Worm (Caenorhabditis elegans) whole organism, L4 larva: Measurements from ENCODE around the gene F10E7.11.

Experiments used
- F37D6.2 ChIP-seq: sonication (generic microtip); optimal IDR thresholded peaks from 2 replicates; lab custom pipeline; 2016; ENCODE audit warnings: mild to moderate bottlenecking, missing genetic modification characterization, missing compliant biosample characterization
- F49E8.2 ChIP-seq: sonication (generic microtip); optimal IDR thresholded peaks from 2 replicates; lab custom pipeline; 2016; ENCODE audit warnings: missing compliant biosample characterization, mild to moderate bottlenecking, missing genetic modification characterization, borderline replicate concordance
- R02D3.7 ChIP-seq: fragments of 150-350 bp; sonication (generic microtip); optimal IDR thresholded peaks from 3 replicates; lab custom pipeline; 2014; ENCODE audit warnings: missing biosample characterization, missing genetic modification characterization
- T20F7.1 ChIP-seq: fragments of 200-800 bp; sonication (Bioruptor generic); optimal IDR thresholded peaks from 2 replicates; lab custom pipeline; 2018; ENCODE audit warnings: mild to moderate bottlenecking, missing genetic modification characterization, missing compliant biosample characterization
- T26A8.4 ChIP-seq: fragments of 200-800 bp; sonication (Bioruptor generic); IDR thresholded peaks from 2 replicates; pipeline ENCODE4 v1.3.6; 2022; ENCODE audit warnings: missing genetic modification characterization, missing compliant biosample characterization
- Y105C5A.15 ChIP-seq: fragments of 200-800 bp; sonication (Bioruptor generic); IDR thresholded peaks from 2 replicates; pipeline ENCODE4 v1.3.6; 2022; ENCODE audit warnings: missing genetic modification characterization, missing compliant biosample characterization
- ZK337.2 ChIP-seq: fragments of 200-800 bp; sonication (Bioruptor generic); IDR thresholded peaks from 2 replicates; pipeline ENCODE4 v1.3.6; 2022; ENCODE audit warnings: missing genetic modification reagents, missing genetic modification characterization, missing compliant biosample characterization
- aly-2 ChIP-seq: sonication (generic microtip); optimal IDR thresholded peaks from 2 replicates; lab custom pipeline; 2018; ENCODE audit warnings: missing biosample characterization, missing genetic modification characterization
- ama-1 ChIP-seq: fragments of 150-350 bp; optimal IDR thresholded peaks from 2 replicates; lab custom pipeline; 2014; ENCODE audit warnings: inconsistent platforms, mixed read lengths
- attf-4 ChIP-seq: sonication (generic microtip); optimal IDR thresholded peaks from 3 replicates; lab custom pipeline; 2017; ENCODE audit warnings: missing biosample characterization, missing genetic modification characterization
- daf-12 ChIP-seq: fragments of 150-350 bp; optimal IDR thresholded peaks from 2 replicates; lab custom pipeline; 2014; ENCODE audit warnings: missing biosample characterization, missing genetic modification reagents, missing genetic modification characterization
- dve-1 ChIP-seq: sonication (generic microtip); optimal IDR thresholded peaks from 2 replicates; lab custom pipeline; 2017; ENCODE audit warnings: antibody characterized with exemption, mild to moderate bottlenecking, missing genetic modification characterization, missing compliant biosample characterization; ENCODE audit not compliant: insufficient read depth
- egl-27 ChIP-seq: sonication (generic microtip); optimal IDR thresholded peaks from 3 replicates; lab custom pipeline; 2017; ENCODE audit warnings: missing biosample characterization, missing genetic modification reagents, missing genetic modification characterization
- fkh-10 ChIP-seq: fragments of 150-350 bp; optimal IDR thresholded peaks from 2 replicates; lab custom pipeline; 2014; ENCODE audit warnings: missing biosample characterization, missing genetic modification reagents, missing genetic modification characterization
- gei-8 ChIP-seq: fragments of 200-800 bp; sonication (Bioruptor generic); optimal IDR thresholded peaks from 2 replicates; lab custom pipeline; 2018; ENCODE audit warnings: mild to moderate bottlenecking, missing genetic modification characterization, missing compliant biosample characterization
- hlh-30 ChIP-seq: sonication (generic microtip); optimal IDR thresholded peaks from 2 replicates; lab custom pipeline; 2017; ENCODE audit warnings: antibody characterized with exemption, mild to moderate bottlenecking, missing genetic modification characterization, missing compliant biosample characterization; ENCODE audit not compliant: insufficient read depth
- hmg-1.1 ChIP-seq: fragments of 200-800 bp; sonication (Bioruptor generic); IDR thresholded peaks from 2 replicates; pipeline ENCODE4 v1.3.6; 2022; ENCODE audit warnings: missing genetic modification reagents, missing genetic modification characterization, missing compliant biosample characterization
- jun-1 ChIP-seq: fragments of 150-350 bp; optimal IDR thresholded peaks from 2 replicates; lab custom pipeline; 2014; ENCODE audit warnings: missing biosample characterization, missing genetic modification reagents, missing genetic modification characterization
- lin-1 ChIP-seq: fragments of 200-800 bp; sonication (Bioruptor generic); IDR thresholded peaks from 2 replicates; pipeline ENCODE4 v1.3.6; 2022; ENCODE audit warnings: missing genetic modification reagents, missing genetic modification characterization, missing compliant biosample characterization
- lin-13 ChIP-seq: fragments of 150-350 bp; optimal IDR thresholded peaks from 2 replicates; lab custom pipeline; 2014; ENCODE audit warnings: missing biosample characterization, missing genetic modification reagents, missing genetic modification characterization
- lin-15B ChIP-seq: fragments of 150-350 bp; sonication (generic microtip); optimal IDR thresholded peaks from 3 replicates; lab custom pipeline; 2014; ENCODE audit warnings: missing biosample characterization, missing genetic modification characterization
- lir-3 ChIP-seq: sonication (generic microtip); optimal IDR thresholded peaks from 2 replicates; lab custom pipeline; 2016; ENCODE audit warnings: mild to moderate bottlenecking, missing genetic modification characterization, missing compliant biosample characterization
- lsy-2 ChIP-seq, 2 experiments: fragments of 150-350 bp in 1 of 2; sonication (generic microtip) in 1 of 2; optimal IDR thresholded peaks; 2 replicates each; lab custom pipeline; 2014 to 2017; ENCODE audit warnings: missing biosample characterization in 2 of 2, missing genetic modification characterization in 2 of 2
- mep-1 ChIP-seq: fragments of 150-350 bp; sonication (generic microtip); optimal IDR thresholded peaks from 3 replicates; lab custom pipeline; 2014; ENCODE audit warnings: missing biosample characterization, missing genetic modification characterization
- mes-2 ChIP-seq: sonication (generic microtip); optimal IDR thresholded peaks from 2 replicates; lab custom pipeline; 2016; ENCODE audit warnings: missing genotype, mild to moderate bottlenecking, missing genetic modification characterization, missing compliant biosample characterization; ENCODE audit not compliant: poor library complexity, severe bottlenecking
- nhr-11 ChIP-seq: fragments of 150-350 bp; optimal IDR thresholded peaks from 2 replicates; lab custom pipeline; 2014; ENCODE audit warnings: missing biosample characterization, missing genetic modification characterization
- nhr-111 ChIP-seq: fragments of 200-800 bp; sonication (Bioruptor generic); optimal IDR thresholded peaks from 2 replicates; lab custom pipeline; 2018; ENCODE audit warnings: mild to moderate bottlenecking, missing genetic modification characterization, missing compliant biosample characterization
- nhr-28 ChIP-seq: fragments of 150-350 bp; optimal IDR thresholded peaks from 2 replicates; lab custom pipeline; 2014; ENCODE audit warnings: missing biosample characterization, missing genetic modification characterization
- nhr-41 ChIP-seq: fragments of 200-800 bp; sonication (Bioruptor generic); IDR thresholded peaks from 2 replicates; pipeline ENCODE4 v1.3.6; 2022; ENCODE audit warnings: missing genetic modification reagents, missing genetic modification characterization, missing compliant biosample characterization
- nhr-42 ChIP-seq: fragments of 200-800 bp; sonication (Bioruptor generic); IDR thresholded peaks from 2 replicates; pipeline ENCODE4 v1.3.6; 2022; ENCODE audit warnings: missing genetic modification characterization, missing compliant biosample characterization
- nhr-76 ChIP-seq: fragments of 150-350 bp; optimal IDR thresholded peaks from 2 replicates; lab custom pipeline; 2014; ENCODE audit warnings: missing biosample characterization, missing genetic modification characterization
- set-16 ChIP-seq: fragments of 200-800 bp; sonication (Bioruptor generic); IDR thresholded peaks from 2 replicates; pipeline ENCODE4 v1.3.6; 2022; ENCODE audit warnings: missing genetic modification reagents, missing genetic modification characterization, missing compliant biosample characterization
- snpc-1.2 ChIP-seq: fragments of 200-800 bp; sonication (Bioruptor generic); IDR thresholded peaks from 2 replicates; pipeline ENCODE4 v1.3.6; 2022; ENCODE audit warnings: missing genetic modification reagents, missing genetic modification characterization, missing compliant biosample characterization
- spr-3 ChIP-seq: fragments of 200-800 bp; sonication (Bioruptor generic); optimal IDR thresholded peaks from 2 replicates; lab custom pipeline; 2018; ENCODE audit warnings: mild to moderate bottlenecking, missing genetic modification characterization, missing compliant biosample characterization
- unc-130 ChIP-seq: sonication (generic microtip); optimal IDR thresholded peaks from 2 replicates; lab custom pipeline; 2016; ENCODE audit warnings: missing genetic modification reagents, missing genetic modification characterization, missing compliant biosample characterization
- unc-62 ChIP-seq, 3 experiments: fragments of 150-350 bp in 1 of 3; sonication (generic microtip); optimal IDR thresholded peaks in 2 of 3; peaks in 1 of 3; 1 replicate in 1 of 3; 2 replicates in 2 of 3; lab custom pipeline; 2014 to 2017; ENCODE audit warnings: missing biosample characterization in 3 of 3, missing genetic modification characterization in 3 of 3, missing genetic modification reagents in 3 of 3, missing genotype in 1 of 3
- zfp-3 ChIP-seq: fragments of 200-800 bp; sonication (Bioruptor generic); conservative IDR thresholded peaks from 2 replicates; pipeline ENCODE4 v1.3.6; 2022; ENCODE audit warnings: missing genetic modification reagents, missing genetic modification characterization, missing compliant biosample characterization
- zip-11 ChIP-seq: fragments of 200-800 bp; sonication (Bioruptor generic); IDR thresholded peaks from 2 replicates; pipeline ENCODE4 v1.3.6; 2022; ENCODE audit warnings: missing genetic modification characterization, missing compliant biosample characterization
- zip-2 ChIP-seq: fragments of 150-350 bp; optimal IDR thresholded peaks from 2 replicates; lab custom pipeline; 2014; ENCODE audit warnings: missing biosample characterization, missing genetic modification characterization
- ztf-11 ChIP-seq: fragments of 150-350 bp; optimal IDR thresholded peaks from 2 replicates; lab custom pipeline; 2014; ENCODE audit warnings: missing biosample characterization, missing genetic modification characterization

Gene F10E7.11

DNA sequence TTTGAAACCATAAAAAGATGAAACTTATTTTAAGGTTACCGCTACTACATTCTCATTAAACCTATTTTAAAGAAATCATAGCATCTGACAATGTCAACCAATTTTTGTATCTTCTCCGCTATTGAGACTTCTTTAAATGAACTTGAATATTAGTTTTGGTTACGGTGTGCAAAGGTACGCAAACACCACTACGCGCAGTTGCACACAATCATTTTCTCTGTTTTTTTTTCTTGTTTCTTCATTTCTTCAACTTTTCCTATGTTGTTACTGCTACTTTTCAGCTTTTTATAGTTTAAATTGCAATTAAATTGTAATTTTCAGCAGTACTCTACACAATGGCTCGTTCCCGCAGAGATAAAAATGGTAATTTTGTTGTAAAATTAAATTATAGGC is 11.0 kb downstream of the F10E7.11 start, which contains the start of gene F10E7.5 (continued):
- TF ChIP-seq nhr-111 (GFP tag; lab: Kevin White, UChicago), result no peak
- TF ChIP-seq nhr-42 (GFP tag; lab: Robert Waterston, UW), result no peak
- no peak for TF ChIP-seq lin-1 (GFP tag; lab: Robert Waterston, UW)
- no peak for TF ChIP-seq attf-4 (tag; lab: Kevin White, UChicago)
- TF ChIP-seq nhr-11 (tag; lab: Kevin White, UChicago), result no peak
- TF ChIP-seq snpc-1.2 (GFP tag; lab: Robert Waterston, UW), result no peak
- peak; percentile 69 for TF ChIP-seq T20F7.1
- no peak for TF ChIP-seq T26A8.4
- no peak for TF ChIP-seq daf-12
- TF ChIP-seq set-16, result no peak
- TF ChIP-seq lin-15B (tag; lab: Kevin White, UChicago), result no peak
- no peak for TF ChIP-seq lir-3
- no peak for TF ChIP-seq ZK337.2 (GFP tag; lab: Robert Waterston, UW)
- TF ChIP-seq nhr-28 (tag; lab: Kevin White, UChicago), result peak; percentile 33
- TF ChIP-seq unc-130 (GFP tag; lab: Kevin White, UChicago), result no peak
- no peak for TF ChIP-seq F49E8.2 (tag; lab: Kevin White, UChicago)
- TF ChIP-seq Y105C5A.15 (GFP tag; lab: Robert Waterston, UW), result no peak
- no peak for TF ChIP-seq nhr-41
- no peak for TF ChIP-seq nhr-76
- TF ChIP-seq R02D3.7 (tag; lab: Kevin White, UChicago), result no peak
- TF ChIP-seq lsy-2 (tag; optimal IDR thresholded peaks at IDR 0.05; lab: Kevin White, UChicago), result peak; percentile 92 to 99
- TF ChIP-seq hlh-30 (tag; lab: Kevin White, UChicago), result peak; percentile 7
- TF ChIP-seq egl-27, result no peak
- TF ChIP-seq mes-2, result peak; percentile 72

ce11 chrII:7111012-7111656 is 11.6 kb downstream of the F10E7.11 start:
- TF ChIP-seq fkh-10 (GFP tag; lab: Kevin White, UChicago) (peak; percentile 45), hmg-1.1 (GFP tag; lab: Robert Waterston, UW) (0 out of 2 replicates have a peak, but pooled peaks have one; percentile 9), zfp-3 (GFP tag; lab: Robert Waterston, UW) (no peak), F37D6.2 (tag; lab: Kevin White, UChicago) (no peak), nhr-42 (GFP tag; lab: Robert Waterston, UW) (no peak), unc-62 (GFP tag; optimal IDR thresholded peaks at IDR 0.05 in 1 of 2; lab: Kevin White, UChicago) (peak in 1 of 2 experiments; percentile 95), unc-62 (tag; optimal IDR thresholded peaks at IDR 0.05; lab: Kevin White, UChicago) (no peak), ama-1 (lab: Kevin White, UChicago) (no peak), lsy-2 (tag; optimal IDR thresholded peaks at IDR 0.05; lab: Kevin White, UChicago) (peak in 1 of 2 experiments; percentile 53)

DNA sequence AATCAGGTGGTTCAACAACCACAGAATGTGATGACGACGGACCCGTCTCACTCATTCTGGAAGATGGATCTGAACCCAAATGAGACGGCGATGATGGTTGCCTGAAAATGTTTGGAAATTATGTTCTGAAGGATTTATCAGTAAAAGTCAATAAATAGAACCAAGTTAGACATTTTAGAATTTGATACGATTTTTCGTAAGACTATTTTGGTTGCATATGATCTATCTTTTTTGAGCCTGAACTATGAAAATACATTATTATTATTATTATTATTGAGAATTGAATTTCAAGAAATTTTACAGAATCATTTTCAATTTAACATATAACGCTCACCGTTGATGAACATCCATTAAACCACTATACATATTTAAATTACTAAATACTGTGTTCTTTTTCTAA is 12.7 kb downstream of the F10E7.11 start, which contains the start of gene F10E7.9:
Gene F10E7.9, minus strand, starts transcription at position 101 of the 400 bp plus-strand sequence.
- TF ChIP-seq lin-13 (GFP tag; lab: Kevin White, UChicago) (no peak), gei-8 (GFP tag; lab: Kevin White, UChicago) (no peak), jun-1 (tag; lab: Kevin White, UChicago) (no peak), dve-1 (no peak), spr-3 (GFP tag; lab: Kevin White, UChicago) (no peak), zip-2 (tag; lab: Kevin White, UChicago) (no peak), hmg-1.1 (GFP tag; lab: Robert Waterston, UW) (no peak), egl-27 (no peak), daf-12 (no peak), zip-11 (no peak), mep-1 (tag; lab: Kevin White, UChicago) (no peak), aly-2 (tag; lab: Kevin White, UChicago) (no peak), ztf-11 (tag; lab: Kevin White, UChicago) (no peak)
- TF ChIP-seq, all 104 proteins: peak for 0
